Fruit fly (Drosophila melanogaster) S2 (cell line): Measurements from ENCODE around the gene CG4968.

Experiments
- CG8478 ChIP-seq: fragments of >200 bp; optimal IDR thresholded peaks from 2 replicates; lab custom pipeline; 2018
- CTCF ChIP-seq, 2 experiments: fragments of >200 bp; optimal IDR thresholded peaks; 2 replicates each; lab custom pipeline; 2018

The CG4968 gene

DNA sequence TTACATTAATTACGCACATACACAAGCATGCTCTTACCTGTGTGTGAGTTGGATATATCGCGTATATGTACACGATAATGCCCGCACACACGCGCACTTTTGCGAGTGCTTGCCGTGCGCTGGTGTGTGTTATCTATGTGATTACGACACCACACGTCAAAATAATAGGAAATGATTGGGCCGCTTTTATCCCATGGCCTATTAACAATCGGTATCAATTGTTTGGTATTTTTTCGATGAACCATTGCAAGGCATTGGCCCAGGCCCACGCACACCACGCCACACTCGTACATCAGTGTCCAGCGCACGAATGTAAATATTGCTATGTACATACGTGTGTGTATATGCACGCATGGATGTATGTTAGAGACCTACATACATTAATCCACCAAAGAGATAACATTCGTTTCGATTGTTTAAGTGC is 28.1 kb downstream of the CG4968 start:
- TF ChIP-seq CG8478, result no peak
- TF ChIP-seq CTCF (optimal IDR thresholded peaks at IDR 0.05; lab: Kevin White, UChicago), result no peak

dm6 chr2L:10339212-10339721 is 32.5 kb downstream of the CG4968 start, which contains the start of gene SamDC:
Gene SamDC, plus strand, starts transcription at chr2L:10339457.
- no peak for TF ChIP-seq CG8478
- TF ChIP-seq CTCF (optimal IDR thresholded peaks at IDR 0.05; lab: Kevin White, UChicago), result peak in 1 of 2 experiments; percentile 15

DNA sequence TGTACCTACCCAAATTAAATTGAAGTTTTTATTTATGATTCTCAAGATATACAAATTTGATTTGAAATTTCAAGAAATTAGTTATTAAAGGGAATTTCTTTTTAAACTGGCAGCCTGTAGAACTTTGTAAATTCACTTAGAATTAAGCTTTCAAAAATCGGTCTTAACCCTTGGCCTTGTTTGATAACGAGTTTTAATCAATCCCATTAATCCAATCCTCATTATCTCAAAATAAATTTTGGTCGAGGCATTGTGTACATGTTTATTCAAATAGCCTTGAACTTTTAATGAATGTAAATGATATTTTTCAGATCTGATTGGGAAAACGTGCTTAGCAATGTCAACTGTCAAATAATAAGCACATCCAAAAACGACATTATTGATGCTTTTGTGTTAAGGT is 33.1 kb downstream of the CG4968 start:
- TF ChIP-seq CG8478, result no peak
- no peak for TF ChIP-seq CTCF (optimal IDR thresholded peaks at IDR 0.05; lab: Kevin White, UChicago)

DNA sequence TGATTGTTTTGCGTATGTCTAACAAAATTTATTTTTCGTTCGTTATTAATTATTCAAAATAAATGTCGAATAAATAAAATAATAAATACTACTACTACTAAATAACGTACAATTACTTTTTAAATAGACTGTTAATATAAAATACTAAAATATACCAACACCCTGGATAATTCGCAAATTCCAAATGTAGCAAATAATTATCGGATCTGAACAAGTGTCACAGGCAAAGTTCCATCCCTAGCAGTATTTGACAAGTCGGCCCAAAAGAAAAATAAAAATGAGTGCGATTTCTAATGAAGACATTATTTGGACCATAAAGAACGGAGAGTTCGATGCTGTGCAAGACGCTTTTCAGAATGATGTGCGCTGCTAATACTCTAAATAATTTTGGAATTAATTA is 34.7 kb downstream of the CG4968 start, which contains the start of gene CG31715:
CG31715 (plus strand) TSS at position 212 of the 400 bp plus-strand sequence.
- no peak for TF ChIP-seq CG8478
- no peak for TF ChIP-seq CTCF (optimal IDR thresholded peaks at IDR 0.05; lab: Kevin White, UChicago)

DNA sequence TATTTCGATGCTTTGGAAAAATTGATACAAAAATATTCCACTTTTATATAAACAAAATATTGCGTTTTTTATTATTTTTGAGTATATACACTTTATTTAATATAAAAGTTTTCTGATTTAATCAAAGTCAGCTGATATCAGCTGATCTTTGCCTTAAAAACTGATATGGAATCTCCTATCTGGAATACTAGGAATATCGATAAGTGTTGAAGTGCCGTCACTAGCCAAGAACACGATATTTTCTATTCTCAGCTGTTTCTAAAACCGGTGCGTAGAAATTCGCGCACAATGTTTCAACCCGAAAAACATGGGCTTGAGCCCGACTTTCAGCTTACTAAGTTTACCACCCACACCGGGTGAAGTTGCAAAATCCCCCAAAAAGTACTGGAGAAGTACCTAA is 35.7 kb downstream of the CG4968 start, which contains the start of gene Sps2:
Sps2 (plus strand) TSS at position 124 of the 400 bp plus-strand sequence.
- no peak for TF ChIP-seq CTCF (optimal IDR thresholded peaks at IDR 0.05; lab: Kevin White, UChicago)
- TF ChIP-seq CG8478, result no peak

DNA sequence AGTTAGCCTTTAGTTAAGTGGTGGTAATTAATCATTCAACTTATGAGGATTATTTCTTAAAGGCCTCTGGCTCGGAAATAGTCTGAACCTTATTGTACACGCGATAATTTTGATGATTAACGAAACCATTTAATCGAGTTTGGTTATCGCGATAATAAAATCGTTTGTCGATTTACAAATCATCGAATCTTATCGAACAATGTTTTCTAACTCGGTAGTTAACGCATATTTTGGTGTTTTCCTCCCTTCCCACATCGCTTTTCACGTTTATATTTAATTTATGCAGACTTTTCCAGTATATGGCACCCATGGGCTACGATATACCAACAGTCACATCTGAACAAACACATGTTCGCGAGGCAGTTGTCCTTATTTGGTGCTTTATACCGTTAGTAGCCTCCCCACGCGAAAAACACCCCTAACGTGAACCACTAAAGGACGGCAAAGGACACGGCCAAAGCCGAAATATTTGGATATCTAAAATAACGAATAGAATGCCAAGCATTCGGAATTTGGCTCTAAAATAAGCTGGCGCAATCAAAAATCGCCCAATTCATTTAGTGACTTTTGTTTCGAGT is 37.4 kb downstream of the CG4968 start, which contains the start of gene Frmd5:
Frmd5 (plus strand) TSS at position 414 of the 578 bp plus-strand sequence.
- TF ChIP-seq CG8478 (no peak), CTCF (optimal IDR thresholded peaks at IDR 0.05; lab: Kevin White, UChicago) (no peak)

dm6 chr2L:10351130-10351529 is 44.4 kb downstream of the CG4968 start:
- TF ChIP-seq CG8478 (no peak), CTCF (optimal IDR thresholded peaks at IDR 0.05; lab: Kevin White, UChicago) (no peak)

DNA sequence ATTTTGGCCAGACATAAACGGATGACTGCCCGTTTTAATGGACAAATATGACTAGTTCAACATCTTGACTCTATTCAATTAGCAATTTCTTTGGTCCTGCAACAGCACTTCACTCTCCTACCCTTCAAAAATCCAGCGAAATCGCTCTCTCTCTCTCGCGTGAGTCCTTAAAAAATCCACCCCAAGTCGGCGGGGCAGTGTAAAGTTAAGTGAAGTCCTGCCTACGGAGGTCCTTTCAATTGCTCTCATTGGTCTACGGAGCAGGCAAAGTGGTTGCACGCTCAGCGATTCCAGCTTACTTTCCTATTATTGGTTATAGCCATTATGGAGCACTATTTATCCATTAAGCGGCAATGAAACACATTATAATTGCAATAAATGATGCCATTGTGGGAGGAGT is 47.1 kb downstream of the CG4968 start, which contains the start of gene CG34367:
CG34367 (minus strand) TSS at position 35 of the 400 bp plus-strand sequence.
- no peak for TF ChIP-seq CG8478
- TF ChIP-seq CTCF (optimal IDR thresholded peaks at IDR 0.05; lab: Kevin White, UChicago), result no peak

dm6 chr2L:10356508-10356907 is 49.8 kb downstream of the CG4968 start, which contains the start of the genes CtsL4 and ClpP:
Gene CtsL4, minus strand, starts transcription at chr2L:10356597.
Gene ClpP, plus strand, starts transcription at chr2L:10356795.
- TF ChIP-seq CTCF (optimal IDR thresholded peaks at IDR 0.05; lab: Kevin White, UChicago) (no peak), CG8478 (no peak)
